Fruit fly (Drosophila melanogaster) whole organism, embryonic: ENCODE results near the gene T48.

ENCODE experiments used
- Ada2b ChIP-seq: fragments of 200-800 bp; sonication (Bioruptor generic); IDR thresholded peaks from 2 replicates; pipeline ENCODE4 v1.3.6; 2022; ENCODE audit warnings: missing biosample characterization, missing genetic modification characterization
- Adf1 ChIP-seq: fragments of 200-800 bp; sonication (Bioruptor generic); IDR thresholded peaks from 2 replicates; pipeline ENCODE4 v1.3.6; 2022; ENCODE audit warnings: missing biosample characterization, missing genetic modification characterization
- Antp ChIP-seq: fragments of 200-800 bp; sonication (Bioruptor generic); optimal IDR thresholded peaks from 3 replicates; lab custom pipeline; 2016; ENCODE audit warnings: missing biosample characterization, missing genetic modification characterization
- CG10979 ChIP-seq: fragments of 200-800 bp; sonication (Bioruptor generic); optimal IDR thresholded peaks from 2 replicates; lab custom pipeline; 2018; ENCODE audit warnings: missing biosample characterization, mild to moderate bottlenecking, missing genetic modification characterization, moderate library complexity
- CG11093 ChIP-seq: fragments of 200-800 bp; sonication (Bioruptor generic); IDR thresholded peaks from 3 replicates; pipeline ENCODE4 v1.3.6; 2022; ENCODE audit warnings: missing biosample characterization, missing genetic modification characterization
- CG1233 ChIP-seq: fragments of 200-800 bp; sonication (Bioruptor generic); optimal IDR thresholded peaks from 4 replicates; lab custom pipeline; 2018; ENCODE audit warnings: missing biosample characterization, mild to moderate bottlenecking, missing genetic modification characterization
- CG13123 ChIP-seq: fragments of 200-800 bp; sonication (Bioruptor generic); optimal IDR thresholded peaks from 2 replicates; lab custom pipeline; 2016; ENCODE audit warnings: missing biosample characterization, missing genetic modification characterization
- CG14050 ChIP-seq: fragments of 200-800 bp; sonication (Bioruptor generic); IDR thresholded peaks from 3 replicates; pipeline ENCODE4 v1.3.6; 2022; ENCODE audit warnings: missing biosample characterization, missing genetic modification characterization
- CG15601 ChIP-seq: fragments of 200-800 bp; sonication (Bioruptor generic); optimal IDR thresholded peaks from 3 replicates; lab custom pipeline; 2019; ENCODE audit warnings: missing biosample characterization, mild to moderate bottlenecking, missing genetic modification characterization, moderate library complexity
- CG31365 ChIP-seq: fragments of 200-800 bp; sonication (Bioruptor generic); optimal IDR thresholded peaks from 2 replicates; lab custom pipeline; 2018; ENCODE audit warnings: missing biosample characterization, mild to moderate bottlenecking, missing genetic modification characterization
- CG3995 ChIP-seq: fragments of 200-800 bp; sonication (Bioruptor generic); optimal IDR thresholded peaks from 3 replicates; lab custom pipeline; 2016; ENCODE audit warnings: missing biosample characterization, missing genetic modification characterization
- CG4424 ChIP-seq: fragments of 200-800 bp; sonication (Bioruptor generic); optimal IDR thresholded peaks from 3 replicates; lab custom pipeline; 2016; ENCODE audit warnings: missing biosample characterization, missing genetic modification characterization
- CG6654 ChIP-seq: fragments of 200-800 bp; sonication (Bioruptor generic); optimal IDR thresholded peaks from 2 replicates; lab custom pipeline; 2017; ENCODE audit warnings: missing biosample characterization, mild to moderate bottlenecking, missing genetic modification characterization
- CG7372 ChIP-seq: fragments of 200-800 bp; sonication (Bioruptor generic); IDR thresholded peaks from 2 replicates; pipeline ENCODE4 v1.3.6; 2022; ENCODE audit warnings: missing biosample characterization, missing genetic modification characterization
- CG7839 ChIP-seq: fragments of 200-800 bp; sonication (Bioruptor generic); optimal IDR thresholded peaks from 3 replicates; lab custom pipeline; 2018; ENCODE audit warnings: missing biosample characterization, mild to moderate bottlenecking, missing genetic modification characterization, moderate library complexity
- CG8359 ChIP-seq: fragments of 200-800 bp; sonication (Bioruptor generic); optimal IDR thresholded peaks from 2 replicates; lab custom pipeline; 2017; ENCODE audit warnings: missing biosample characterization, mild to moderate bottlenecking, missing genetic modification characterization, borderline replicate concordance
- CG8765 ChIP-seq: fragments of 200-800 bp; sonication (Bioruptor generic); IDR thresholded peaks from 2 replicates; pipeline ENCODE4 v1.3.6; 2022; ENCODE audit warnings: missing biosample characterization, missing genetic modification characterization
- CG8924 ChIP-seq: fragments of 200-800 bp; optimal IDR thresholded peaks from 3 replicates; lab custom pipeline; 2019; ENCODE audit warnings: missing biosample characterization, mild to moderate bottlenecking, missing genetic modification characterization, moderate library complexity
- D19B ChIP-seq: fragments of 200-800 bp; sonication (Bioruptor generic); optimal IDR thresholded peaks from 2 replicates; lab custom pipeline; 2017; ENCODE audit warnings: missing biosample characterization, mild to moderate bottlenecking, missing genetic modification characterization
- Deaf1 ChIP-seq: fragments of 200-800 bp; optimal IDR thresholded peaks from 3 replicates; lab custom pipeline; 2019; ENCODE audit warnings: missing biosample characterization, mild to moderate bottlenecking, missing genetic modification characterization, moderate library complexity
- Elba2 ChIP-seq: fragments of 200-800 bp; sonication (Bioruptor generic); optimal IDR thresholded peaks from 3 replicates; lab custom pipeline; 2016; ENCODE audit warnings: missing biosample characterization, missing genetic modification characterization
- Fer3 ChIP-seq: fragments of 200-800 bp; sonication (Bioruptor generic); optimal IDR thresholded peaks from 2 replicates; lab custom pipeline; 2018; ENCODE audit warnings: missing biosample characterization, mild to moderate bottlenecking, missing genetic modification characterization, moderate library complexity
- HLH3B ChIP-seq: fragments of 200-800 bp; sonication (Bioruptor generic); IDR thresholded peaks from 2 replicates; pipeline ENCODE4 v1.3.6; 2022; ENCODE audit warnings: missing biosample characterization, missing genetic modification characterization
- HmgD ChIP-seq: fragments of 200-800 bp; sonication (Bioruptor generic); optimal IDR thresholded peaks from 3 replicates; lab custom pipeline; 2016; ENCODE audit warnings: missing biosample characterization, missing genetic modification characterization
- Jarid2 ChIP-seq: fragments of 200-800 bp; sonication (Bioruptor generic); optimal IDR thresholded peaks from 3 replicates; lab custom pipeline; 2017; ENCODE audit warnings: mild to moderate bottlenecking, missing biosample characterization, missing genetic modification reagents, missing genetic modification characterization
- Mes4 ChIP-seq: fragments of 200-800 bp; sonication (Bioruptor generic); optimal IDR thresholded peaks from 2 replicates; lab custom pipeline; 2016; ENCODE audit warnings: missing biosample characterization, missing genetic modification characterization
- NC2α ChIP-seq: fragments of 200-800 bp; sonication (Bioruptor generic); optimal IDR thresholded peaks from 2 replicates; lab custom pipeline; 2016; ENCODE audit warnings: missing biosample characterization, missing genetic modification characterization
- PHDP ChIP-seq: fragments of 200-800 bp; sonication (Bioruptor generic); optimal IDR thresholded peaks from 3 replicates; lab custom pipeline; 2018; ENCODE audit warnings: missing biosample characterization, mild to moderate bottlenecking, missing genetic modification characterization, moderate library complexity
- Rx ChIP-seq: fragments of 200-800 bp; sonication (Bioruptor generic); IDR thresholded peaks from 2 replicates; pipeline ENCODE4 v1.3.6; 2022; ENCODE audit warnings: missing biosample characterization, missing genetic modification characterization
- dm ChIP-seq: fragments of 200-800 bp; sonication (Bioruptor generic); optimal IDR thresholded peaks from 3 replicates; lab custom pipeline; 2016; ENCODE audit warnings: missing biosample characterization, missing genetic modification characterization
- dmrt11E ChIP-seq: fragments of 200-800 bp; sonication (Bioruptor generic); optimal IDR thresholded peaks from 3 replicates; lab custom pipeline; 2018; ENCODE audit warnings: missing biosample characterization, mild to moderate bottlenecking, missing genetic modification characterization, moderate library complexity
- dpn ChIP-seq, 2 experiments: fragments of 200-800 bp; sonication (Bioruptor generic); optimal IDR thresholded peaks; 3 replicates each; lab custom pipeline; 2016; ENCODE audit warnings: missing biosample characterization in 2 of 2, missing genetic modification characterization in 2 of 2
- dysf ChIP-seq: fragments of 200-800 bp; sonication (Bioruptor generic); IDR thresholded peaks from 3 replicates; pipeline ENCODE4 v1.3.6; 2022; ENCODE audit warnings: missing biosample characterization, missing genetic modification characterization
- ewg ChIP-seq: fragments of 200-800 bp; sonication (Bioruptor generic); optimal IDR thresholded peaks from 3 replicates; lab custom pipeline; 2017; ENCODE audit warnings: mild to moderate bottlenecking, missing biosample characterization, missing genetic modification reagents, missing genetic modification characterization
- fd102C ChIP-seq: fragments of 200-800 bp; sonication (Bioruptor generic); optimal IDR thresholded peaks from 2 replicates; lab custom pipeline; 2018; ENCODE audit warnings: missing biosample characterization, mild to moderate bottlenecking, missing genetic modification characterization, moderate library complexity
- grau ChIP-seq: fragments of 200-800 bp; optimal IDR thresholded peaks from 3 replicates; lab custom pipeline; 2019; ENCODE audit warnings: missing biosample characterization, mild to moderate bottlenecking, missing genetic modification characterization, moderate library complexity
- hb ChIP-seq: fragments of 200-800 bp; sonication (Bioruptor generic); IDR thresholded peaks from 3 replicates; pipeline ENCODE4 v1.3.6; 2022; ENCODE audit warnings: missing biosample characterization, missing genetic modification characterization; ENCODE audit not compliant: partially characterized antibody
- jing ChIP-seq: fragments of 200-800 bp; sonication (Bioruptor generic); optimal IDR thresholded peaks from 2 replicates; lab custom pipeline; 2018; ENCODE audit warnings: missing biosample characterization, mild to moderate bottlenecking, missing genetic modification characterization
- ken ChIP-seq: fragments of 200-800 bp; sonication (Bioruptor generic); IDR thresholded peaks from 3 replicates; pipeline ENCODE4 v1.3.6; 2022; ENCODE audit warnings: missing biosample characterization, missing genetic modification characterization
- lilli ChIP-seq: fragments of 200-800 bp; sonication (Bioruptor generic); optimal IDR thresholded peaks from 3 replicates; lab custom pipeline; 2016; ENCODE audit warnings: missing biosample characterization, missing genetic modification characterization
- lmd ChIP-seq: fragments of 200-800 bp; sonication (Bioruptor generic); IDR thresholded peaks from 2 replicates; pipeline ENCODE4 v1.3.6; 2022; ENCODE audit warnings: missing biosample characterization, missing genetic modification characterization
- nerfin-1 ChIP-seq: fragments of 200-800 bp; sonication (Bioruptor generic); optimal IDR thresholded peaks from 3 replicates; lab custom pipeline; 2019; ENCODE audit warnings: missing biosample characterization, mild to moderate bottlenecking, missing genetic modification characterization, moderate library complexity
- nerfin-2 ChIP-seq: fragments of 200-800 bp; sonication (Bioruptor generic); IDR thresholded peaks from 2 replicates; pipeline ENCODE4 v1.3.6; 2022; ENCODE audit warnings: missing biosample characterization, missing genetic modification characterization; ENCODE audit not compliant: partially characterized antibody
- pnt ChIP-seq: fragments of 200-800 bp; sonication (Bioruptor generic); optimal IDR thresholded peaks from 3 replicates; lab custom pipeline; 2016; ENCODE audit warnings: missing biosample characterization, missing genetic modification characterization
- pros ChIP-seq: fragments of 200-800 bp; sonication (Bioruptor generic); optimal IDR thresholded peaks from 3 replicates; lab custom pipeline; 2019; ENCODE audit warnings: missing biosample characterization, mild to moderate bottlenecking, missing genetic modification characterization, moderate library complexity
- seq ChIP-seq: fragments of 200-800 bp; sonication (Bioruptor generic); IDR thresholded peaks from 2 replicates; pipeline ENCODE4 v1.3.6; 2022; ENCODE audit warnings: missing biosample characterization, missing genetic modification characterization
- shn ChIP-seq: fragments of 200-800 bp; sonication (Bioruptor generic); optimal IDR thresholded peaks from 3 replicates; lab custom pipeline; 2016; ENCODE audit warnings: missing biosample characterization, missing genetic modification characterization
- tll ChIP-seq, 2 experiments: fragments of 200-800 bp in 1 of 2; fragments of >200 bp in 1 of 2; sonication (Bioruptor generic) in 1 of 2; optimal IDR thresholded peaks; 2 replicates each; lab custom pipeline; 2017 to 2019; ENCODE audit warnings: missing biosample characterization in 2 of 2, missing genetic modification characterization in 2 of 2, mild to moderate bottlenecking in 1 of 2, moderate library complexity in 1 of 2
- wor ChIP-seq: fragments of 200-800 bp; sonication (Bioruptor generic); IDR thresholded peaks from 2 replicates; pipeline ENCODE4 v1.3.6; 2022; ENCODE audit warnings: missing biosample characterization, missing genetic modification characterization

Gene T48

DNA sequence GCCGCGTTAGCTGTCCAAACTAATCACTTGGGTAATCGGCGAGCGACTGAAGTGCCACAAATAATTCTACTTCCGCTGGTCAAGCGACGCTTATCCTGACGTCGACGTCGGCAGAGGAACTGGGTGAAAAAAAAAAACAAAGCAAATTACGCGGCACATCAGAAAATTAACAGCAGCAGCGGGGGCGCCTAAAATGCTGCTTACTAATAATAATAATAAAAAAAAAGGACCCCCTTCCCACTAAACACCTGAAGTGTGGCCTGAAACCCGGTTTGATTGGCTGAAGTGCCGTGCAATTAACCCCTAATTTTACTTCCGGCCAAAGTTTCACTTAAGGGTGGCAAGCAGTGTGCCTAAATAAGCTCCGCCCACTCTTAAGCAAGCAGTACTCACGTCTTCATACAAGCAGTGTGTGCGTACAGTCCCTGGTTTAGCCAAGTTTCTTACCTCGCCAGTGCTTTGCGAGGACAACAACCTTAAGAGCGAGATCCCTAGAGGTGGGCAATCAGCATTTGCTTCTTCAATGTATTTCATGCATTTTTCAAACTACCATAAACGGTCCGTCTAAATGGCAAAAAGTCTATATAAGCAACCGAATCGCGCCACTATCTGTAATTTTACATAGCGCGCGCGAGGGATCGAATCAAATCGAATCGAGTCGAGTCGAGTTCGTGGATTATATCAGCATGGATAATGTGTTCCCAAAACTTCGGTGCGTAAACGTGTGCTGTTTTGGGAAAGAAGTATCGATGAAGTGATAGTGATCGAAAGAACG, at the start of gene T48, which contains the start of gene ro:
Gene T48, plus strand, starts transcription at position 614 of the 775 bp plus-strand sequence.
Gene ro, minus strand, starts transcription at position 51 of the 775 bp plus-strand sequence.
- TF ChIP-seq NC2α (GFP tag; lab: Kevin White, UChicago) (no peak), HmgD (peak; percentile 91), dm (GFP tag; lab: Kevin White, UChicago) (peak; percentile 74), CG13123 (GFP tag; lab: Kevin White, UChicago) (peak; percentile 7), shn (GFP tag; lab: Kevin White, UChicago) (peak; percentile 66), Fer3 (tag; lab: Kevin White, UChicago) (peak; percentile 11), lilli (GFP tag; lab: Kevin White, UChicago) (peak; percentile 57), D19B (GFP tag; lab: Kevin White, UChicago) (no peak), Rx (GFP tag; lab: Robert Waterston, UW) (no peak), CG15601 (tag; lab: Kevin White, UChicago) (peak; percentile 62), CG3995 (no peak), CG8765 (no peak), HLH3B (GFP tag; lab: Robert Waterston, UW) (0 out of 2 replicates have a peak, but pooled peaks have one; percentile 32), hb (GFP tag; lab: Robert Waterston, UW) (no peak), CG31365 (tag; lab: Kevin White, UChicago) (peak; percentile 100), Adf1 (peak; percentile 48; the same call in 1 of the 2 replicates), CG14050 (GFP tag; lab: Robert Waterston, UW) (no peak), dmrt11E (peak; percentile 44), pros (GFP tag; lab: Kevin White, UChicago) (no peak), CG11093 (GFP tag; lab: Robert Waterston, UW) (no peak), Mes4 (GFP tag; lab: Kevin White, UChicago) (peak; percentile 64), PHDP (tag; lab: Kevin White, UChicago) (peak; percentile 0), Antp (GFP tag; lab: Kevin White, UChicago) (peak; percentile 72), lmd (GFP tag; lab: Robert Waterston, UW) (no peak; the same call in 1 of the 2 replicates), CG6654 (GFP tag; lab: Kevin White, UChicago) (no peak), seq (peak; percentile 80; the same call in 1 of the 2 replicates), nerfin-1 (tag; lab: Kevin White, UChicago) (peak; percentile 25), Deaf1 (peak; percentile 42), CG7372 (GFP tag; lab: Robert Waterston, UW) (no peak), ewg (GFP tag; lab: Kevin White, UChicago) (peak; percentile 74), Elba2 (no peak), tll (GFP tag; optimal IDR thresholded peaks at IDR 0.05; lab: Kevin White, UChicago) (no peak), ken (GFP tag; lab: Robert Waterston, UW) (peak; percentile 65), Jarid2 (GFP tag; lab: Kevin White, UChicago) (peak; percentile 90), CG10979 (tag; lab: Kevin White, UChicago) (no peak), grau (tag; lab: Kevin White, UChicago) (peak; percentile 41), fd102C (GFP tag; lab: Kevin White, UChicago) (no peak), pnt (no peak), dysf (GFP tag; lab: Robert Waterston, UW) (0 out of 3 replicates have a peak, but pooled peaks have one; percentile 39), CG8924 (tag; lab: Kevin White, UChicago) (peak; percentile 55), CG7839 (tag; lab: Kevin White, UChicago) (peak; percentile 45), CG4424 (GFP tag; lab: Kevin White, UChicago) (peak; percentile 59), CG1233 (GFP tag; lab: Kevin White, UChicago) (no peak), dpn (GFP tag; optimal IDR thresholded peaks at IDR 0.05; lab: Kevin White, UChicago) (peak; percentile 52 to 76), jing (GFP tag; lab: Kevin White, UChicago) (no peak), nerfin-2 (GFP tag; lab: Robert Waterston, UW) (no peak), Ada2b (no peak), CG8359 (no peak), wor (GFP tag; lab: Robert Waterston, UW) (no peak)
